Worm (Caenorhabditis elegans) whole organism, young adult: ENCODE data around the gene fbxa-147.

Experiments
- K12H6.12 ChIP-seq: fragments of 200-800 bp; sonication (Bioruptor generic); optimal IDR thresholded peaks from 2 replicates; lab custom pipeline; 2018; ENCODE audit warnings: mild to moderate bottlenecking, missing genetic modification characterization, missing compliant biosample characterization
- ama-1 ChIP-seq, 3 experiments: fragments of 150-350 bp in 1 of 3; sonication (generic microtip) in 2 of 3; optimal IDR thresholded peaks; 2 replicates each; lab custom pipeline; 2014 to 2018; ENCODE audit warnings: missing biosample characterization in 2 of 3, missing genetic modification characterization in 2 of 3, missing genetic modification reagents in 2 of 3
- chd-7 ChIP-seq: sonication (generic microtip); optimal IDR thresholded peaks from 2 replicates; lab custom pipeline; 2016; ENCODE audit warnings: mild to moderate bottlenecking, missing genetic modification characterization, moderate library complexity, missing compliant biosample characterization
- madf-8 ChIP-seq: fragments of 200-800 bp; sonication (Bioruptor generic); conservative IDR thresholded peaks from 2 replicates; pipeline ENCODE4 v1.3.6; 2022; ENCODE audit warnings: missing genetic modification reagents, missing genetic modification characterization, missing compliant biosample characterization
- somi-1 ChIP-seq: fragments of 200-800 bp; sonication (Bioruptor generic); optimal IDR thresholded peaks from 2 replicates; lab custom pipeline; 2018; ENCODE audit warnings: mild to moderate bottlenecking, missing genetic modification characterization, missing compliant biosample characterization

DNA sequence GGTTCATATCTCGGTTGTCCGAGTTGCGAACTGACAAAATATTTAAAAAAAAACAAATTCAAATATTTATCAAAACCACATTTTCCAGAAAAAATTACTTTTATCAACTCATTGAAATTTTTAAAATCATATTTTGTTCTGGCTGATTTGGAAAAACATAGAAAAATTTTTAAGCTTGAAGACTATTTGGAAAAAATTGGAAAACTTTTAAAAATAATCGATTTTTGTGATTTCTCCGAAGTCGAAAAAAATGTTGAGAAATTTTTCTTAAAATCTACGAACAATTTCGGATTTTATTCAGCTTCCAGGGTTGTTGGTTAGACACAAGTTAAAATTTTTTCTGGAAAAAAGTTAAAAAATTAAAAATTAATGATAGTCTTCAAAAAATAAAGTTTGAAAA is 20.6 kb downstream of the fbxa-147 start, which contains the start of gene Y50E8A.5:
- TF ChIP-seq K12H6.12 (tag; lab: Kevin White, UChicago) (no peak), ama-1 (optimal IDR thresholded peaks at IDR 0.05; lab: Kevin White, UChicago) (no peak), ama-1 (GFP tag; optimal IDR thresholded peaks at IDR 0.05; lab: Kevin White, UChicago) (no peak), madf-8 (GFP tag; lab: Robert Waterston, UW) (no peak), chd-7 (tag; lab: Kevin White, UChicago) (no peak), somi-1 (GFP tag; lab: Kevin White, UChicago) (no peak)
